Worm (Caenorhabditis elegans) whole organism, mixed stage, embryonic: ENCODE results near the gene H12D21.11.
"Not testable (repeated sequence)": the region's sequence is repeated elsewhere in the genome, so short reads cannot be mapped to it uniquely, and the experiment has no call there.

Source experiments
- M03D4.4 ChIP-seq: sonication (generic microtip); optimal IDR thresholded peaks from 2 replicates; lab custom pipeline; 2017; ENCODE audit warnings: mild to moderate bottlenecking, missing genetic modification characterization, missing compliant biosample characterization
- bed-3 ChIP-seq: fragments of 200-800 bp; sonication (Bioruptor generic); optimal IDR thresholded peaks from 3 replicates; lab custom pipeline; 2018; ENCODE audit warnings: mild to moderate bottlenecking, missing genetic modification characterization, moderate library complexity, missing compliant biosample characterization
- blmp-1 ChIP-seq: fragments of 150-350 bp; optimal IDR thresholded peaks from 2 replicates; lab custom pipeline; 2014; ENCODE audit warnings: missing biosample characterization, missing genetic modification characterization
- ceh-39 ChIP-seq: fragments of 150-350 bp; optimal IDR thresholded peaks from 2 replicates; lab custom pipeline; 2014; ENCODE audit warnings: missing biosample characterization, missing genetic modification characterization
- ceh-43 ChIP-seq: fragments of 200-800 bp; sonication (Bioruptor generic); optimal IDR thresholded peaks from 2 replicates; lab custom pipeline; 2018; ENCODE audit warnings: mild to moderate bottlenecking, missing genetic modification characterization, moderate library complexity, missing compliant biosample characterization
- ceh-83 ChIP-seq: fragments of 200-800 bp; sonication (Bioruptor generic); optimal IDR thresholded peaks from 2 replicates; lab custom pipeline; 2018; ENCODE audit warnings: mild to moderate bottlenecking, missing genetic modification characterization, missing compliant biosample characterization
- ces-1 ChIP-seq: fragments of 150-350 bp; optimal IDR thresholded peaks from 2 replicates; lab custom pipeline; 2014; ENCODE audit warnings: missing biosample characterization, missing genetic modification reagents, missing genetic modification characterization
- cnd-1 ChIP-seq: fragments of 200-800 bp; sonication (Bioruptor generic); optimal IDR thresholded peaks from 2 replicates; lab custom pipeline; 2018; ENCODE audit warnings: mild to moderate bottlenecking, missing genetic modification characterization, missing compliant biosample characterization
- drap-1 ChIP-seq: fragments of 200-800 bp; sonication (Bioruptor generic); optimal IDR thresholded peaks from 3 replicates; lab custom pipeline; 2018; ENCODE audit warnings: mild to moderate bottlenecking, missing genetic modification characterization, missing compliant biosample characterization
- elt-1 ChIP-seq: sonication (generic microtip); optimal IDR thresholded peaks from 2 replicates; lab custom pipeline; 2017; ENCODE audit warnings: missing genetic modification characterization, mild to moderate bottlenecking, missing compliant biosample characterization, antibody characterized with exemption, moderate library complexity, borderline replicate concordance; ENCODE audit not compliant: insufficient read depth
- elt-3 ChIP-seq: fragments of 150-350 bp; optimal IDR thresholded peaks from 2 replicates; lab custom pipeline; 2014; ENCODE audit warnings: missing biosample characterization, missing genetic modification characterization
- flh-1 ChIP-seq: fragments of 200-800 bp; sonication (Bioruptor generic); optimal IDR thresholded peaks from 2 replicates; lab custom pipeline; 2018; ENCODE audit warnings: mild to moderate bottlenecking, missing genetic modification characterization, moderate library complexity, missing compliant biosample characterization
- ham-2 ChIP-seq: fragments of 200-800 bp; sonication (Bioruptor generic); optimal IDR thresholded peaks from 2 replicates; lab custom pipeline; 2018; ENCODE audit warnings: mild to moderate bottlenecking, missing genetic modification characterization, missing compliant biosample characterization
- mab-5 ChIP-seq: fragments of 150-350 bp; optimal IDR thresholded peaks from 2 replicates; lab custom pipeline; 2014; ENCODE audit warnings: missing biosample characterization, missing genetic modification characterization
- mep-1 ChIP-seq: fragments of 150-350 bp; optimal IDR thresholded peaks from 2 replicates; lab custom pipeline; 2017; ENCODE audit warnings: missing biosample characterization, missing genetic modification reagents, missing genetic modification characterization, inconsistent platforms
- mls-2 ChIP-seq: sonication (generic microtip); optimal IDR thresholded peaks from 2 replicates; lab custom pipeline; 2016; ENCODE audit warnings: mild to moderate bottlenecking, missing genetic modification characterization, moderate library complexity, missing compliant biosample characterization
- nhr-12 ChIP-seq: fragments of 150-350 bp; optimal IDR thresholded peaks from 2 replicates; lab custom pipeline; 2014; ENCODE audit warnings: missing biosample characterization, missing genetic modification characterization
- nhr-2 ChIP-seq: fragments of 150-350 bp; optimal IDR thresholded peaks from 2 replicates; lab custom pipeline; 2014; ENCODE audit warnings: missing biosample characterization, missing genetic modification characterization
- nhr-237 ChIP-seq: fragments of 150-350 bp; optimal IDR thresholded peaks from 2 replicates; lab custom pipeline; 2014; ENCODE audit warnings: missing biosample characterization, missing genetic modification characterization
- nhr-76 ChIP-seq: sonication (generic microtip); optimal IDR thresholded peaks from 2 replicates; lab custom pipeline; 2017; ENCODE audit warnings: missing biosample characterization, missing genetic modification characterization
- pha-4 ChIP-seq: fragments of 150-350 bp; optimal IDR thresholded peaks from 2 replicates; lab custom pipeline; 2018; ENCODE audit warnings: missing biosample characterization, missing genetic modification reagents, missing genetic modification characterization
- sem-2 ChIP-seq: fragments of 200-800 bp; sonication (Bioruptor generic); optimal IDR thresholded peaks from 2 replicates; lab custom pipeline; 2018; ENCODE audit warnings: mild to moderate bottlenecking, missing genetic modification characterization, missing compliant biosample characterization
- tbx-8 ChIP-seq: fragments of 200-800 bp; sonication (Bioruptor generic); optimal IDR thresholded peaks from 2 replicates; lab custom pipeline; 2018; ENCODE audit warnings: mild to moderate bottlenecking, missing genetic modification characterization, moderate library complexity, missing compliant biosample characterization
- unc-39 ChIP-seq: fragments of 150-350 bp; optimal IDR thresholded peaks from 2 replicates; lab custom pipeline; 2014; ENCODE audit warnings: missing biosample characterization, missing genetic modification characterization
- unc-62 ChIP-seq: fragments of 150-350 bp; optimal IDR thresholded peaks from 2 replicates; lab custom pipeline; 2014; ENCODE audit warnings: missing biosample characterization, missing genetic modification reagents, missing genetic modification characterization
- zip-8 ChIP-seq: fragments of 150-350 bp; optimal IDR thresholded peaks from 2 replicates; lab custom pipeline; 2014; ENCODE audit warnings: missing biosample characterization, missing genetic modification characterization
- ztf-11 ChIP-seq: fragments of 150-350 bp; optimal IDR thresholded peaks from 2 replicates; lab custom pipeline; 2014; ENCODE audit warnings: missing biosample characterization, missing genetic modification characterization

H12D21.11 gene

ce11 chrV:14877242-14877819 is 38.4 kb upstream of the H12D21.11 start:
- TF ChIP-seq nhr-12 (tag; lab: Kevin White, UChicago) (no peak), zip-8 (tag; lab: Kevin White, UChicago) (no peak), flh-1 (GFP tag; lab: Kevin White, UChicago) (no peak), ceh-83 (GFP tag; lab: Kevin White, UChicago) (no peak)

- not testable (repeated sequence) for TF ChIP-seq pha-4 (tag; lab: Kevin White, UChicago); nhr-237; flh-1 (GFP tag; lab: Kevin White, UChicago)
Observed at ce11 chrV:14890782-14891181, 24.9 kb upstream of the H12D21.11 start, which contains the start of gene nspa-2. TSS of gene nspa-2 (plus strand) at chrV:14891082.

- TF ChIP-seq mls-2 (tag; lab: Kevin White, UChicago) (no peak), pha-4 (tag; lab: Kevin White, UChicago) (no peak), bed-3 (GFP tag; lab: Kevin White, UChicago) (no peak), sem-2 (GFP tag; lab: Kevin White, UChicago) (no peak), nhr-76 (tag; lab: Kevin White, UChicago) (no peak)
- TF ChIP-seq, all 35 proteins: peak for 0
Observed at ce11 chrV:14893355-14894050, 22.2 kb upstream of the H12D21.11 start, which contains the start of the genes mpst-2 and H12D21.5. TSS of gene mpst-2 (minus strand) at chrV:14893455. TSS of gene H12D21.5 (plus strand) at chrV:14894000.

- TF ChIP-seq ceh-43 (GFP tag; lab: Kevin White, UChicago) = no peak
- no peak for TF ChIP-seq elt-3 (tag; lab: Kevin White, UChicago)
- TF ChIP-seq mep-1 (tag; lab: Kevin White, UChicago) = no peak
- no peak for TF ChIP-seq M03D4.4 (tag; lab: Kevin White, UChicago)
- TF ChIP-seq ham-2 (GFP tag; lab: Kevin White, UChicago) = no peak
- TF ChIP-seq blmp-1 (tag; lab: Kevin White, UChicago) = no peak
- TF ChIP-seq zip-8 (tag; lab: Kevin White, UChicago) = no peak
- TF ChIP-seq ceh-83 (GFP tag; lab: Kevin White, UChicago) = no peak
- no peak for TF ChIP-seq unc-39 (tag; lab: Kevin White, UChicago)
- TF ChIP-seq ces-1 (GFP tag; lab: Kevin White, UChicago) = no peak
- no peak for TF ChIP-seq cnd-1 (tag; lab: Kevin White, UChicago)
- TF ChIP-seq ceh-39 (tag; lab: Kevin White, UChicago) = no peak
- TF ChIP-seq unc-62 (GFP tag; lab: Kevin White, UChicago) = no peak
- TF ChIP-seq drap-1 (GFP tag; lab: Kevin White, UChicago) = no peak
- no peak for TF ChIP-seq nhr-2
- no peak for TF ChIP-seq tbx-8
Observed at ce11 chrV:14895557-14895956, 20.1 kb upstream of the H12D21.11 start, which contains the start of gene mpst-3. TSS of gene mpst-3 (plus strand) at chrV:14895647.

- TF ChIP-seq mab-5 (tag; lab: Kevin White, UChicago) = no peak
- TF ChIP-seq, all 35 proteins: peak for 0
Observed at ce11 chrV:14897731-14898130, 18.0 kb upstream of the H12D21.11 start, which contains the start of gene H12D21.6. TSS of gene H12D21.6 (minus strand) at chrV:14897831.

ce11 chrV:14899545-14899944 is 16.2 kb upstream of the H12D21.11 start, which contains the start of gene H12D21.10:
TSS of gene H12D21.10 (plus strand) at chrV:14899804.
- TF ChIP-seq ztf-11 (tag; lab: Kevin White, UChicago) = no peak
- peak; percentile 22 for TF ChIP-seq elt-1 (tag; lab: Kevin White, UChicago)
- TF ChIP-seq, all 35 proteins: peak for 1
